Worm (Caenorhabditis elegans): ENCODE measurements around the gene tbx-41.
A peak's percentile ranks its signal among the peaks of the same experiment; 100 is the strongest.

ce11 chrX:1888445-1889035 is 23.5 kb downstream of the tbx-41 start:
- TF ChIP-seq F13H6.1 (tag; optimal IDR thresholded peaks at IDR 0.05), result peak; percentile 35
- TF ChIP-seq lin-39 (tag; optimal IDR thresholded peaks at IDR 0.05), result no peak
- TF ChIP-seq nhr-11 (tag; optimal IDR thresholded peaks at IDR 0.05), result no peak
- TF ChIP-seq aly-2 (tag; optimal IDR thresholded peaks at IDR 0.05), result no peak
- TF ChIP-seq peb-1 (tag; optimal IDR thresholded peaks at IDR 0.05), result no peak
- TF ChIP-seq fos-1 (tag; optimal IDR thresholded peaks at IDR 0.05), result peak; percentile 5
- no peak for TF ChIP-seq elt-3 (tag; optimal IDR thresholded peaks at IDR 0.05)
- TF ChIP-seq ama-1 (optimal IDR thresholded peaks at IDR 0.05), result no peak
- no peak for TF ChIP-seq mdl-1 (tag; optimal IDR thresholded peaks at IDR 0.05)
- peak; percentile 71 for TF ChIP-seq nhr-21 (tag; optimal IDR thresholded peaks at IDR 0.05)
